Worm (Caenorhabditis elegans): ENCODE data around the gene sri-54.

DNA sequence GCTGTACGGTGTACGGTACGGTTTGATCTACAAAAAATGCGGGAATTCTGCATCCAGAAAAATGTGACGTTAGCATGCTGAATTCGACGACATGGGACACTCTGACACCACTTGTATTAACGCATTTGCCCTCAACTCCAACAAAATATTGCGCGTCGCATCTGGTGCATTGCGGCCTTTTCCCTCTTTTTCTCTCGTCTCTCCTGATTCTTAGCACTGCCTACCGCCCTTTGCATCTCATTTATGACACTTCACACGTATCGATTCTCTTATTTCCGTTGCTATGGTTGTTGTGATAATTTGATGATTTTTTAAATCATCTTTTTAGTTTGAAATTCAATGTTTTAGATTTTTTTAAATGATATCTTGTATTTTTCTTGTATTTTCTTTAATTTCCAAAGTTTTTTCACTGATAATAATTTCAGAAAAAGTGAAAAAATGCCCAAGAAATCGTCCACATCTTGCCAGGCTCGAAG is 18.8 kb downstream of the sri-54 start, which contains the start of gene T10D4.6:
- TF ChIP-seq unc-39 (tag; optimal IDR thresholded peaks at IDR 0.05) = no peak
- TF ChIP-seq crh-2 (tag; optimal IDR thresholded peaks at IDR 0.05) = peak; percentile 30
- TF ChIP-seq R02D3.7 (tag; optimal IDR thresholded peaks at IDR 0.05) = no peak
- no peak for TF ChIP-seq ceh-82 (tag; optimal IDR thresholded peaks at IDR 0.05)
- TF ChIP-seq skn-1 (tag; optimal IDR thresholded peaks at IDR 0.05) = no peak
- TF ChIP-seq nhr-237 (tag; optimal IDR thresholded peaks at IDR 0.05) = no peak

Measured in whole organism, L2 larva.